Fruit fly (Drosophila melanogaster): ENCODE data around the gene ex.

Gene ex

dm6 chr2L:470336-470934 lies 39.4 kb downstream of the ex start (continued):
- peak; percentile 70 for TF ChIP-seq Ssrp (tag; optimal IDR thresholded peaks at IDR 0.05)
- TF ChIP-seq tio (GFP tag; optimal IDR thresholded peaks at IDR 0.05), result peak; percentile 75
- peak; percentile 74 for TF ChIP-seq CG7357 (GFP tag; IDR thresholded peaks at IDR 0.05)
- TF ChIP-seq CG18599 (GFP tag; optimal IDR thresholded peaks at IDR 0.05), result peak; percentile 82
- no peak for TF ChIP-seq dmrt11E (tag; optimal IDR thresholded peaks at IDR 0.05)
- TF ChIP-seq abd-A (tag; optimal IDR thresholded peaks at IDR 0.05), result peak; percentile 72
- no peak for TF ChIP-seq rib (GFP tag; IDR thresholded peaks at IDR 0.05)
- TF ChIP-seq Opbp (GFP tag; IDR thresholded peaks at IDR 0.05; ENCODE audit: partially characterized antibody), result no peak
- no peak for TF ChIP-seq HLH4C (GFP tag; IDR thresholded peaks at IDR 0.05; ENCODE audit: partially characterized antibody)
- TF ChIP-seq CG17612 (GFP tag; IDR thresholded peaks at IDR 0.05), result peak; percentile 52; the same call in 1 of the 2 replicates
- TF ChIP-seq CG15601 (tag; optimal IDR thresholded peaks at IDR 0.05), result peak; percentile 35
- peak; percentile 87 for TF ChIP-seq mam (GFP tag; optimal IDR thresholded peaks at IDR 0.05)
- TF ChIP-seq btn (GFP tag; optimal IDR thresholded peaks at IDR 0.05), result peak; percentile 71
- TF ChIP-seq CG11695 (GFP tag; IDR thresholded peaks at IDR 0.05), result peak; percentile 82
- peak; percentile 60 for TF ChIP-seq CG12659 (GFP tag; optimal IDR thresholded peaks at IDR 0.05)
- peak; percentile 82 for TF ChIP-seq CG8089 (GFP tag; optimal IDR thresholded peaks at IDR 0.05)
- peak; percentile 47 for TF ChIP-seq odd (GFP tag; optimal IDR thresholded peaks at IDR 0.05)
- TF ChIP-seq CG17328 (GFP tag; IDR thresholded peaks at IDR 0.05), result peak; percentile 77
- no peak for TF ChIP-seq CG6791 (GFP tag; IDR thresholded peaks at IDR 0.05; ENCODE audit: partially characterized antibody)
- TF ChIP-seq sob (GFP tag; IDR thresholded peaks at IDR 0.05), result peak; percentile 81
- TF ChIP-seq sd (tag; optimal IDR thresholded peaks at IDR 0.05), result peak; percentile 82
- TF ChIP-seq CG10979 (tag; optimal IDR thresholded peaks at IDR 0.05), result peak; percentile 61
- peak; percentile 92 for TF ChIP-seq Dip3 (GFP tag; optimal IDR thresholded peaks at IDR 0.05)
- peak; percentile 60 for TF ChIP-seq CG11696 (GFP tag; IDR thresholded peaks at IDR 0.05)
- TF ChIP-seq Dip2 (GFP tag; IDR thresholded peaks at IDR 0.05), result no peak
- TF ChIP-seq CG9797 (GFP tag; optimal IDR thresholded peaks at IDR 0.05), result no peak
- no peak for TF ChIP-seq Hr39 (optimal IDR thresholded peaks at IDR 0.05)
- TF ChIP-seq gro (GFP tag; optimal IDR thresholded peaks at IDR 0.05), result peak; percentile 95
- TF ChIP-seq repo (GFP tag; optimal IDR thresholded peaks at IDR 0.05), result peak; percentile 50
- TF ChIP-seq CG3995 (GFP tag; optimal IDR thresholded peaks at IDR 0.05), result peak; percentile 41
- peak; percentile 39; the same call in 2 of the 3 replicates for TF ChIP-seq croc (GFP tag; conservative IDR thresholded peaks at IDR 0.05)
- TF ChIP-seq CG18262 (tag; optimal IDR thresholded peaks at IDR 0.05), result peak; percentile 54
- peak; percentile 100 for TF ChIP-seq D19B (GFP tag; optimal IDR thresholded peaks at IDR 0.05)
- TF ChIP-seq Dfd (GFP tag; optimal IDR thresholded peaks at IDR 0.05), result no peak
- TF ChIP-seq CG7786 (GFP tag; optimal IDR thresholded peaks at IDR 0.05), result peak; percentile 91
- no peak for TF ChIP-seq gfzf (GFP tag; optimal IDR thresholded peaks at IDR 0.05)
- TF ChIP-seq pzg (GFP tag; optimal IDR thresholded peaks at IDR 0.05), result no peak
- peak; percentile 47 for TF ChIP-seq Sry-δ (GFP tag; optimal IDR thresholded peaks at IDR 0.05)
- TF ChIP-seq CG11398 (GFP tag; optimal IDR thresholded peaks at IDR 0.05), result peak; percentile 74
- peak; percentile 76 for TF ChIP-seq CG13424 (tag; optimal IDR thresholded peaks at IDR 0.05)
- TF ChIP-seq Mes4 (GFP tag; optimal IDR thresholded peaks at IDR 0.05), result peak; percentile 83
- TF ChIP-seq Dad (GFP tag; optimal IDR thresholded peaks at IDR 0.05), result peak; percentile 74
- peak; percentile 40 for TF ChIP-seq E2f2 (GFP tag; IDR thresholded peaks at IDR 0.05)
- no peak for TF ChIP-seq zf30C (GFP tag; optimal IDR thresholded peaks at IDR 0.05)
- peak; percentile 39 for TF ChIP-seq HmgD (GFP tag; optimal IDR thresholded peaks at IDR 0.05)
- no peak; the same call in 2 of the 3 replicates for TF ChIP-seq CG11456 (GFP tag; IDR thresholded peaks at IDR 0.05)
- TF ChIP-seq CG14860 (GFP tag; IDR thresholded peaks at IDR 0.05; ENCODE audit: partially characterized antibody), result no peak
- peak; percentile 70; the same call in 1 of the 2 replicates for TF ChIP-seq ttk (GFP tag; IDR thresholded peaks at IDR 0.05)
- TF ChIP-seq CG32772 (GFP tag; IDR thresholded peaks at IDR 0.05), result peak; percentile 76
- peak; percentile 68 for TF ChIP-seq Rx (GFP tag; IDR thresholded peaks at IDR 0.05)
